Worm (Caenorhabditis elegans): ENCODE data around the gene ceh-91.
A peak's percentile ranks its signal among the peaks of the same experiment; 100 is the strongest.

Gene ceh-91

DNA sequence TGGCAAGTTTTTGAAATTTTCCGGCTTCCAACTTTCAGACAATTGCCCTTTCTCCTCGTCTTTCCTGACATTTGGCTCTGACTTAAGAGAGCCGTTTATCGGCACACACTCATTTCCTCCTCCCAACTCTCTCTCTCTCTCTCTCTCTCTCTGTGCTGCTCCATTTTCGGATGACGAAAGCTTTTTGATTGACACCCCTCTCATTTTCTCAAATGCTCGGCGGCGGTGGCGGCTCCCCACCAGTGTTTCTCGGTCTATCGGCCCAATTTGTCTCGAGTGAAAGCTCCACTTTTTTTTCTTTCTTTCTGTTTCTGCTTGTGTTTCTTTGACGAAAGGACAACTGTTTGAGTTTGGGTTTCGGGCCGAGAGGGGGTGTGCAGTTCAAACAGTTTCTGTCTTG is 43.3 kb downstream of the ceh-91 start (continued):
- no peak for TF ChIP-seq dpl-1 (GFP tag; optimal IDR thresholded peaks at IDR 0.05)
- peak; percentile 10; the same call in 1 of the 2 replicates for TF ChIP-seq dox-1 (GFP tag; IDR thresholded peaks at IDR 0.05)
- no peak for TF ChIP-seq snpc-1.1 (tag; optimal IDR thresholded peaks at IDR 0.05; ENCODE audit: insufficient read depth)
- TF ChIP-seq F49E8.2 (tag; optimal IDR thresholded peaks at IDR 0.05; ENCODE audit: insufficient read depth) = no peak
- no peak for TF ChIP-seq madf-6 (GFP tag; IDR thresholded peaks at IDR 0.05)
- TF ChIP-seq let-526 (GFP tag; IDR thresholded peaks at IDR 0.05) = no peak
- no peak for TF ChIP-seq hsf-1 (GFP tag; IDR thresholded peaks at IDR 0.05)
- no peak for TF ChIP-seq mxl-1 (tag; optimal IDR thresholded peaks at IDR 0.05)
- TF ChIP-seq cebp-1 (GFP tag; IDR thresholded peaks at IDR 0.05) = no peak
- TF ChIP-seq cebp-1 (tag; optimal IDR thresholded peaks at IDR 0.05) = peak; percentile 42
- peak; percentile 82 for TF ChIP-seq zfh-2 (GFP tag; conservative IDR thresholded peaks at IDR 0.05)
- no peak for TF ChIP-seq akir-1 (GFP tag; optimal IDR thresholded peaks at IDR 0.05)
- TF ChIP-seq let-607 (tag; optimal IDR thresholded peaks at IDR 0.05) = no peak
- TF ChIP-seq nhr-80 (tag; optimal IDR thresholded peaks at IDR 0.05) = peak; percentile 61
- no peak for TF ChIP-seq madf-3 (GFP tag; IDR thresholded peaks at IDR 0.05)
- TF ChIP-seq F33H1.4 (GFP tag; IDR thresholded peaks at IDR 0.05) = no peak
- no peak for TF ChIP-seq tbx-9 (tag; optimal IDR thresholded peaks at IDR 0.05; ENCODE audit: borderline replicate concordance)

DNA sequence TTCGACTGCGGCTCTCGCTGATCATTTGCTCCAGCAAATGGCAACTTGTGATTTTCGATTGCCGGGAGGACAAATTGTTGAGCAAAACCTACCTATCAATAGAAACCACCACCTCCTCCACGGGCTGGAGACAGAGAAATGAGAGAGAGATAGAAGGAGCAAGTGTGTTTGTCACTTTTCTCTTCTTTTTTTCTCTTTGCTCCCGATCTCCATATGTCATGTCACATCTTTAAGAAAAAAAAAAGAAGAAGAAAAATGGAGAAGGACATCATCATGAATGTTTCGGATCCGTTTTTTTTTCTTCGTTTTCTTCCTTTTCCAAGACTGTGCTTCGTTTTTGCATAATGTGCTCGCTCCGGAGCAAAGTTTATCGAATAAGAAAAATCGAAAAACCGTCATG is 44.2 kb downstream of the ceh-91 start:
- TF ChIP-seq egl-18 (GFP tag; IDR thresholded peaks at IDR 0.05) = no peak
- no peak for TF ChIP-seq attf-3 (GFP tag; conservative IDR thresholded peaks at IDR 0.05)
- no peak for TF ChIP-seq lsy-27 (tag; optimal IDR thresholded peaks at IDR 0.05; ENCODE audit: borderline replicate concordance, insufficient read depth)
- TF ChIP-seq nhr-120 (GFP tag; IDR thresholded peaks at IDR 0.05) = no peak
- TF ChIP-seq pbrm-1 (GFP tag; IDR thresholded peaks at IDR 0.05) = no peak
- TF ChIP-seq zfh-2 (GFP tag; conservative IDR thresholded peaks at IDR 0.05) = 0 out of 2 replicates have a peak, but pooled peaks have one; percentile 8
- no peak for TF ChIP-seq pha-4 (tag; optimal IDR thresholded peaks at IDR 0.05)
- no peak for TF ChIP-seq ama-1 (optimal IDR thresholded peaks at IDR 0.05)
- no peak for TF ChIP-seq ama-1 (GFP tag; optimal IDR thresholded peaks at IDR 0.05)
- no peak for TF ChIP-seq snpc-3.4 (tag; optimal IDR thresholded peaks at IDR 0.05)
- no peak for TF ChIP-seq rcor-1 (GFP tag; IDR thresholded peaks at IDR 0.05)
- peak; percentile 7 for TF ChIP-seq nhr-80 (tag; optimal IDR thresholded peaks at IDR 0.05)
- TF ChIP-seq lin-35 (GFP tag; optimal IDR thresholded peaks at IDR 0.05) = no peak
- TF ChIP-seq K11D2.4 (GFP tag; IDR thresholded peaks at IDR 0.05) = no peak
- no peak for TF ChIP-seq ztf-26 (tag; optimal IDR thresholded peaks at IDR 0.05)
- no peak for TF ChIP-seq tlf-1 (GFP tag; optimal IDR thresholded peaks at IDR 0.05)
- TF ChIP-seq madf-8 (GFP tag; conservative IDR thresholded peaks at IDR 0.05) = no peak
- no peak for TF ChIP-seq snpc-4 (GFP tag; optimal IDR thresholded peaks at IDR 0.05)
- TF ChIP-seq snpc-4 (tag; optimal IDR thresholded peaks at IDR 0.05) = no peak
- TF ChIP-seq him-1 (tag; optimal IDR thresholded peaks at IDR 0.05) = no peak

- TF ChIP-seq ama-1 (optimal IDR thresholded peaks at IDR 0.05) (no peak), ama-1 (GFP tag; optimal IDR thresholded peaks at IDR 0.05) (no peak), F49E8.2 (tag; optimal IDR thresholded peaks at IDR 0.05; ENCODE audit: insufficient read depth) (no peak), ceh-58 (GFP tag; IDR thresholded peaks at IDR 0.05) (no peak), unc-62 (GFP tag; optimal IDR thresholded peaks at IDR 0.05) (no peak), hmg-1.2 (GFP tag; IDR thresholded peaks at IDR 0.05) (no peak), let-607 (tag; optimal IDR thresholded peaks at IDR 0.05) (no peak), pha-4 (tag; optimal IDR thresholded peaks at IDR 0.05) (no peak), hmg-20 (GFP tag; IDR thresholded peaks at IDR 0.05) (no peak), fkh-3 (tag; optimal IDR thresholded peaks at IDR 0.05) (no peak), F57A8.1 (GFP tag; optimal IDR thresholded peaks at IDR 0.05) (no peak), atf-7 (tag; optimal IDR thresholded peaks at IDR 0.05) (no peak), egl-18 (GFP tag; IDR thresholded peaks at IDR 0.05) (no peak), tbp1 (GFP tag; optimal IDR thresholded peaks at IDR 0.05) (no peak), rec-8 (tag; optimal IDR thresholded peaks at IDR 0.05) (no peak), akir-1 (GFP tag; optimal IDR thresholded peaks at IDR 0.05) (no peak), C17E4.6 (GFP tag; IDR thresholded peaks at IDR 0.05) (no peak), F55B11.4 (tag; optimal IDR thresholded peaks at IDR 0.05; ENCODE audit: borderline replicate concordance, insufficient read depth) (no peak), lir-1 (GFP tag; conservative IDR thresholded peaks at IDR 0.05) (no peak)
Measured at ce11 chrIII:11663400-11663799, 46.9 kb downstream of the ceh-91 start.
